Fruit fly (Drosophila melanogaster): ENCODE measurements around the gene sens.

DNA sequence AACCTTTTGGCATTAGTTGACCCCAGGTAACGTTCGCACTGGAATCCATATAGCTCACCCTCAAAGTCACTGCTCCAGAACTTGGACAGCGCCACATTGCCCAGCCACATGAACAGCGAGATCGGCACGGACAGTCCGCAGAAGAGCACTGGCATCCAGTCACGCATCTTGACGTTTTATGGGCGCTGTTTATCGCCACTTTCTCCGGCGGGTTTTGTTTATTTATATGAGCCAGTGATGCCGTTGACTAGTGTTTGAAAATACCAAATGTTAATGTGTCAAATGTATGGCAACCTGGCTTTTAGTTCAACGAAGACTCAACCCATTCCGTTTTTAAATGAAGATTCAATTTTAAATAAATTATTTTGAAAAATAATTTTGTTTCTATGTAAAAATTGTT lies 13.3 kb downstream of the sens start, which contains the start of gene CG10171:
- TF ChIP-seq insv (optimal IDR thresholded peaks at IDR 0.05) (no peak), ttk (optimal IDR thresholded peaks at IDR 0.05) (no peak), psq (optimal IDR thresholded peaks at IDR 0.05) (no peak), h (optimal IDR thresholded peaks at IDR 0.05) (no peak), Myc (optimal IDR thresholded peaks at IDR 0.05) (no peak), Sin3A (optimal IDR thresholded peaks at IDR 0.05) (no peak)

All from Kc167 (cell line).